Fruit fly (Drosophila melanogaster): ENCODE measurements around the gene CG11779.

CG11779 gene

DNA sequence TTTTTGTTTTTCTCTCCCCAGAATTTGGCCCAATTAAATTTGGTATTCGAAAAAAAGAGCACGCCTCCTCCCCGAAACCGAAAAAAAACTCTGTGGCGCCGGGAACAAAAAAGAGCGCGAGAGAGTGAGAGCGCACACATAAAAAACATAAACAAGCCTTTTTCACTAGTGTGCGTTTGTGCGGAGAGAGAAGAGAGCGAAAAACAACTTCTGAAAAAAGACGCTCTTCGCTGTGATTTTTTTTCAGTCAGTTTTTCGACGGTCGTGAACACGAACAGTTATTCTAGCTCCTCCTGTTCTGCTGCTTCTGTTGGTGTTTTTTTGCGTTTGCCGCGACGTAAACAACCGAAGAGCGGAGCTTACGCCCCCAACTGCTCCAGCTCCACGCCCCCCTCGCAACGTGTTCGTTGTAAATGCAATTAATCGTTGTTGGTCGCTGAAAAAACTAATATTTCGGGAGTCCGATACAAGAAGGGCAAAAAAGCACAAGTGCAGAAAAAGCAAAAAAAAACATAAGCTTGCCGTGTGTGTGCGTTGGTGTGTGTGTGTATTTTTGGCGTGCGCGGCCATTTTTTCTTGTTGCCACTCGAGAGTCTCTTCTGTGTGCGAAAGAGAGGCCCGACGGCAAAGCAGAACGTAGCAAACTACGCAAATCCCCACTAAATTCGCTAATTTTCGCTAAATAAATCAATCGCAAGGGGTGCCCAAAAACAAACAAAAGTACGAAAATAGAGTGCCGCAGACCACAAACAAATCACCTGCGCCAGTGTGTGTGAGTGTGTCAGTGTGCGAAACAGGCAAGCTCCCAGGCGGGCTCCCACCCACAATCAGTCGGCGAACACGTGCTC, 4.5 kb upstream of the CG11779 start, which contains the start of gene sqz:
TSS of gene sqz (plus strand) at position 240 of the 848 bp plus-strand sequence.
- no peak for TF ChIP-seq EcR (GFP tag; optimal IDR thresholded peaks at IDR 0.05)
- TF ChIP-seq CG8478 (optimal IDR thresholded peaks at IDR 0.05), result no peak
- TF ChIP-seq Dll (optimal IDR thresholded peaks at IDR 0.05), result peak; percentile 93

DNA sequence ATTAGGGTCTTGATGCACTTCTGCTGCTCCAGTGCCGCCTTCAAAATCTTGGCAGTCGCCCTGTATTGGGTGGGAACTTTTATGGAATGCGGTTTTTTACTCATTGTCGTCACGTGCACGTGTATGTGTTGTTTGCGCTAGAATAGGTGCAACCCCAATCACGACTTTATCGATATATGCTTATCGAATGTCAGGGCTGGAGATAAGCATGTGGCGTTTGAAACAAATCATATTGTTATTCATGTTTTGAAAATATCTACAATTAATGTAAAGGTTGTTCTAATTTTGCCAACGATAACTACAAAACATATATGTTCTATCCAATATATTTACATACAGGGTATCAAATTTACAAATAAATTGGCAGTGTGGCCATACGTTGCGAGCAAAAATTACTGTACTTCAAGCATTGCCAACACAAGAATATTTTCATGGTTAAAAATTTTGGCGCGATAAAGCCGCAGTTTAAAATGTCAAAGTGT, 2.5 kb upstream of the CG11779 start, which contains the start of the genes CG42359 and Nsun5:
TSS of gene CG42359 (minus strand) at position 166 of the 482 bp plus-strand sequence.
TSS of gene Nsun5 (minus strand) at position 166 of the 482 bp plus-strand sequence.
- TF ChIP-seq usp (GFP tag; optimal IDR thresholded peaks at IDR 0.05), result no peak
- TF ChIP-seq EcR (GFP tag; optimal IDR thresholded peaks at IDR 0.05), result no peak
- TF ChIP-seq psq (optimal IDR thresholded peaks at IDR 0.05), result no peak
- no peak for TF ChIP-seq Dll (optimal IDR thresholded peaks at IDR 0.05)
- no peak for TF ChIP-seq CG8478 (optimal IDR thresholded peaks at IDR 0.05)
- peak; percentile 60 for TF ChIP-seq pan (optimal IDR thresholded peaks at IDR 0.05)

DNA sequence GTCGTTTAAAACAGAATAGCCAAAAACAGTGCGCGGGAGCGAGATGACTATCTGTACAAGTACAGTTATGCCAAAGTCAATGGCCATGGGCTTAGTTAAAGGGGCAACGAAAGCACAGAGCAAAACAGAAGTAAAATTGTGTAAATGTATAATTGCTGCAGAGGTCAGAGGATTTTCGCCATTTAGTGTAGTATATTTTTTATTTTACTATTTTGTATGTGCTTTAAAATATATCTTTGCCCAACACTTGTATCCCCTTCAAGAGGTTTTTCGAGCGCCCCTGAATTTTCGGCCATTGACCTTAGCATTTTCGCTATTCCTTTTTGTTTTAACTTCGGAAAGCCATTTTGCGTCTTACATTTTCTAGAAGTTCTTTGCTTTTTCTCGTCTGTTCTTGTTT, 1.7 kb downstream of the CG11779 start:
- TF ChIP-seq psq (optimal IDR thresholded peaks at IDR 0.05) (no peak), EcR (GFP tag; optimal IDR thresholded peaks at IDR 0.05) (no peak), Dll (optimal IDR thresholded peaks at IDR 0.05) (no peak), CG8478 (optimal IDR thresholded peaks at IDR 0.05) (no peak), usp (GFP tag; optimal IDR thresholded peaks at IDR 0.05) (no peak), pan (optimal IDR thresholded peaks at IDR 0.05) (no peak)

DNA sequence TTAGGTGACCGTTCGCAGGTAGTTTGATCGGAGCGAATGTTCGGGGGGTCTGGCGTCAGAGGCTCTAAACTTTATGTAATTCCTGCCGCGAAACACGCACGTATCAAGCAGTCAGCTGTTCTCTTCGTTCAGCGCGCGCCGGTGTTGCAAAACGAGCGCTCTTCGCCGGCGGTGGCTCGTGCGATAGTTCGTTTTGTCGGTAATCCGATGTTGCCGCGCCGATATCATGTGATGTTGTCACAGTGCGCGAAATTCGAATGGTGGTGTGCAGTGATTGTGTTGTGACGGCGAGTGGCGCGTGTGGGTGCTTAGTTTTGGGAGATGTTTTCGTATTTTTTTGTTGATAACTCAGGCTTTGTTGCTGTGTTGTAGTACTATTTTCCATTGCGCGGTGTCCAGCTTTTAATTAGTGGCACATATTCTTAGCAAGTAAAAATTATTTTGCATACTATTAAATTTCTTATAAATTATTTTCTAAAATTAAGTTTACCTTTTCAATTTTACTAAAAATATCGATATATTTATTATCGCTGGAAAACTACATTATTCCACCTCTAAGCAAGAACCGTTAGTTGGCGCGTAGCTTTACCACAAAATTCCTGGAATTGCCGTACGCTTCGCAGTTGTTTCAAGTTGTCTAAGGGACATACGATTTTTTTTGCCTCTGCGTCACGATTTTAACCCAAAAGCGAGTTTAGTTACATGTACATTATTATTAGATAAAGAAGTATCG, 2.8 kb downstream of the CG11779 start, which contains the start of gene nanos:
TSS of gene nanos (plus strand) at position 569 of the 733 bp plus-strand sequence.
- no peak for TF ChIP-seq CG8478 (optimal IDR thresholded peaks at IDR 0.05)
- no peak for TF ChIP-seq pan (optimal IDR thresholded peaks at IDR 0.05)
- no peak for TF ChIP-seq usp (GFP tag; optimal IDR thresholded peaks at IDR 0.05)
- TF ChIP-seq Dll (optimal IDR thresholded peaks at IDR 0.05), result no peak
- TF ChIP-seq EcR (GFP tag; optimal IDR thresholded peaks at IDR 0.05), result no peak
- TF ChIP-seq psq (optimal IDR thresholded peaks at IDR 0.05), result no peak

DNA sequence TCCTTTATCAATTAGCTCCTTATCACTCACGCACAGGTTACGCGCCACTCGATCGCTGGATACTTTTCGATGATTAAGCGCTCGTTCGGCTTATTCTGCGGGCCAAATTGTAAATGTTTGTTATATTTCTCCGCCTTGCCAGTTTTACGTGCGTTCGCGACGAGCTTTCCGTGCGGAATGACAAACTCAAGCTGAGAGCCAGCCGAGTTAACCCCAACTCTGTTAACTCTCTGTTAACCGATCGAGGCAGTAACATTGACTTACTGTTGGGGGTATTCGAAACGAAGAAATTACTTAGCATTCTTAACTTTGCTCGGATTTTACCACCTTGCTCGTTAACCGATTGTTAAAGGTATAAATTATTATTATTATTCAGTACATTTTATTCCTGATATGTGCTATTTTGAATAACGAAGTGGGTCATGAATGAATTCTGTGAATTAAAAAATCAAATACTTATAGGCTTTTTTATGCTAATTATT, 6.1 kb downstream of the CG11779 start, which contains the start of gene CG5835:
TSS of gene CG5835 (minus strand) at position 185 of the 482 bp plus-strand sequence.
- TF ChIP-seq psq (optimal IDR thresholded peaks at IDR 0.05) (no peak), EcR (GFP tag; optimal IDR thresholded peaks at IDR 0.05) (no peak), CG8478 (optimal IDR thresholded peaks at IDR 0.05) (no peak), pan (optimal IDR thresholded peaks at IDR 0.05) (no peak), Dll (optimal IDR thresholded peaks at IDR 0.05) (no peak), usp (GFP tag; optimal IDR thresholded peaks at IDR 0.05) (no peak)

DNA sequence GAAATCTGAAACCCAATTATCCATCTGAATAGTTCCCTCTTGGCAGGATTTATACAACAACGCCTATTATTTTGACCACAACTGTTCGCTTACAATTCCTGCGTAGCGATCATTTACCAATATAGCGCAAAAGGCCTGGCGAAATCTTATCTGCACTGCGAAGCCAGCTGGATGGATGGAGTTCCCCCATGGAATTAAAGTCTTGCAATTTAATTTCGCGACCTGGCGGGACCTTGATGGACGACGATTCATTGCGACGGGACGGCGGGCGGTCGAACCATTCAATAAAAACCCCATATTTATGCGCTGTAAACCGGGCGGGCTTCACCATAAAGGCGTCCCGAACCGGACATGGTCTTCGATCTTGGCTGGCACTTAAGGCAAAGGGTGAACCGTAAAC, 6.8 kb downstream of the CG11779 start:
- TF ChIP-seq psq (optimal IDR thresholded peaks at IDR 0.05) (no peak), EcR (GFP tag; optimal IDR thresholded peaks at IDR 0.05) (no peak), CG8478 (optimal IDR thresholded peaks at IDR 0.05) (no peak), usp (GFP tag; optimal IDR thresholded peaks at IDR 0.05) (no peak), Dll (optimal IDR thresholded peaks at IDR 0.05) (no peak), pan (optimal IDR thresholded peaks at IDR 0.05) (no peak)

DNA sequence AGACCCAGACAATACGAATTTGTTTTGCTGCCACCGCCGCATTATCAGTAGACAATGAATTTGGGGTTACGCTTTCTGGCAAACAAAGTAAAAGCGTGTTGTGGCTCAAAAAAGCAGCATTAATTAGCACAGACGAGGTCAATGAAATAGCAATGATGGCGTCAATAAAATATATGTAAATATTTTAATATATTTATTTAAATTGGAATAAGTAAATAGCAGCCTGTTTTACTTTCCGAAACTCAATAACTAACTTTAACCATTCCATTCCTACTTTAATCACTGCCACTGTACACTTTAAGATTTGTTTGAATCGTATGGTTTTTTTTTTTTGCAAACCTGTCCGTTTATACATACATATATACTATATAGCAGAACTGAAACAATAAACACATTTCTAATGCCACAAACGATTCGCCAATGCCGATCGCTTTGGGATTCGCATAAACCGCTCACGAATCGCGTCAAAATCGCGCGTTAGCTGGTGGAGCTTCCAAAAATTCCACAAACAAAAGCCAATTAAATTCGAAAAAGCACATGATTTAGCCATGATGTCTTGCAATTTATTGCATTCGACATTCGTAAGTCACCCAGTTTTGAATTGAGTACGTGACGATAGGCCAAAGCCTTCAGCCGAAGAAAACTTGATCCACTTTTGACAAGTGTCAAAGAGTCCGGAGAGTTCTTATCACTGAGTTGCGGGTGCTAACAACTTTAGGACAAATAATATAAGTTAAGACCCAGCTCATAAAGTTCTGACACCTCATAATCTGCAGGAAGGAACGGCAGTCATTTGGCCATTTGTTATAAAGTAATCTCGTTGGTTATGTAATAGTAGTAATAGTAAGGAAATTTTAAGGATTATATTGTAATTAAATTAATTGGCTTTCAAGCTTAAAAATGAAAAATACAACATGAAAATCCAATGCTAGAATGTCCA, 7.6 kb downstream of the CG11779 start:
- TF ChIP-seq Dll (optimal IDR thresholded peaks at IDR 0.05) (no peak), pan (optimal IDR thresholded peaks at IDR 0.05) (no peak), usp (GFP tag; optimal IDR thresholded peaks at IDR 0.05) (no peak), EcR (GFP tag; optimal IDR thresholded peaks at IDR 0.05) (no peak), psq (optimal IDR thresholded peaks at IDR 0.05) (no peak), CG8478 (optimal IDR thresholded peaks at IDR 0.05) (no peak)

DNA sequence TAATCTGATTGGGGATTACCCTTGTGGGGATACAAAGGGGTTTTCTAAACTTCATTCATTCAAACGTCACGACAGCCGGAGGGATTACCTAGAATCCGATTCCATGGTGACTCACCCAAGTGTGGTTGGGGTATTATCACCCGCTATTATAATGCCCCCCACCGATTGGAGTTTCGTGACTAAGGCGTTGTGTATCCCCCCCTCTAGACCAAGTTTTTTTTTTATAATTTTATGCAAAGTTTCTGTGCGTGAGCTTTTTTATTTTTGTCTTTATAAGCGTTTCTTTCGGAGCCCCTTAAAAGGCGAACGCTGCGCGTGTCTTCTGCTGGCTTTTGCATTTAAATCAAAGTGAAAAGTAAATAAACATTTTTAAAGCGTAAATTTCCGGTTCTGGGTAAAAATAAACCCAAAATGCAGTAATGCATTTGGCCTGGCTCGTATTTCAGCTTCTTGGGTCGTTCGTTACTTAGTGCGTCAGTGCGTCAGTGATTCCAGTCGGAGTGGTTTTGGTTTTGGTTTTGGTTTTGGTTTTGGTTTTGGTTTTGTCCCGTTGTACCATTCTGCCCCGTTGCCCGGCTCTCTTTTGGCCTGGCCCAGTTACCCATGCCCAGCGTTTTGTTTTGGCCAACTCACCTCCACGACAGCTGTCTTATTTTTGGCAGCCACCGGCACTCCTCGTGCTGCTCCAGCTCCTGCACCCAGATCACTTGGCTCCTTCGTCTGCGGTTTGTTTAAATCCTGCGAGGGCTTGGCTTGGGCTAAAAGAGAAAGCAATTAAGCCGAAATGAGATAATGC, 8.6 kb downstream of the CG11779 start:
- TF ChIP-seq Dll (optimal IDR thresholded peaks at IDR 0.05) (no peak), EcR (GFP tag; optimal IDR thresholded peaks at IDR 0.05) (no peak), usp (GFP tag; optimal IDR thresholded peaks at IDR 0.05) (no peak), CG8478 (optimal IDR thresholded peaks at IDR 0.05) (no peak), pan (optimal IDR thresholded peaks at IDR 0.05) (no peak)

DNA sequence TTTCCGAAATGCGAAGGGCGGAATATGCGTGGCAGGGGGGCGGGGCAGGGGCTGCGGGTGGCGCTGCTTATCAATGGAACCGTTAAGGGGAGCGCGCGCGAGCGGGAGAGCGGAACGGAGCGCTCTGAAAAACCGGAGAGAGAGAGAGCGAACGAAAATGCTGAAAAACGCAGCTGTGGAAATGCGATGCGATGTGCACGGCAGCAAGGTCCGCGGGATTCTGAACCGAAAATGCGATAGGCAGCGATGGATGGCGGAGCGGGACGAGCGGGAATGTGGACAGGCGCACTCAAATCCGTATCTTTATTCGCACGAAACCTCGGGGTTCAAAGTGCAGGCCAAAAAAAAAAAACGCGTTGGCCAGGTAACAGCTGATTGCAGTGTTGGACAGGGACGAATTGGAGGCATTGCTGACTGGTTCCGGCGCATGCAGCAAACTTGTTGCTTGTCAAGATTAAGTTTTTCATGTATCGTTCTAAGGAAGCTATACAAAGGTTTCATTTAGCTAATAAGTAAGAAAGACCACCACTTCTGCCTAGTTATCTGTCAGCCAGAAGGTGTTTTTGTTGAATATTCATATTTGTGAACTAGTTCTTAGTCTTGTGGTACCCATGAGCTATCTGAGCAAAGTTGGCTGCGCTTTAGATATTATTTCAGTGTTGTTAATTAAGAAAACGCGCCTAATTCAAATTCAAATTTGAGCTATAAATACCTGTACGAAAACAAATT, 12.0 kb downstream of the CG11779 start, which contains the start of gene Ppcs:
TSS of gene Ppcs (minus strand) at position 400 of the 729 bp plus-strand sequence.
- TF ChIP-seq Dll (optimal IDR thresholded peaks at IDR 0.05), result peak; percentile 94
- no peak for TF ChIP-seq EcR (GFP tag; optimal IDR thresholded peaks at IDR 0.05)

DNA sequence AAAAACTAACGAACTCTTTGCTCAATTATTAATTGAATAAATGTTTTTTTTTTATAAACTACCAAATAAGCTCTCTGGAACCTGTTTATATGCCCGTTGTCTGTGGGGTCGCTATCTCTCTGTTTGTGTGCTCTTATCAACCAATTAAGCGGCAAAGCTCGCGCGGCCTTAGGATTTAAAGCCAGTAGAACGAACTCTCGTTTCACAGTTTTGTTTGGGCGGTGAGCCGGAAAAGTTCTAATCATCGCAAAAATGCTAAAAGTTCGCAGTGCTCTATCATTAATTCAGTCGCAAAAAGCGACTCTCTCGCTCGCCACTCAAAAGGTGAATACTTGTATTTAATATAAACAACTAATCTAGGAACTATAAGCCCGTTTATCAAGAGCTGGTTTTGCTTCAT, 24.7 kb downstream of the CG11779 start, which contains the start of gene Cyp12a4:
TSS of gene Cyp12a4 (plus strand) at position 202 of the 400 bp plus-strand sequence.
- no peak for TF ChIP-seq Dll (optimal IDR thresholded peaks at IDR 0.05)
- no peak for TF ChIP-seq psq (optimal IDR thresholded peaks at IDR 0.05)
- TF ChIP-seq EcR (GFP tag; optimal IDR thresholded peaks at IDR 0.05), result no peak
- TF ChIP-seq CG8478 (optimal IDR thresholded peaks at IDR 0.05), result no peak
- no peak for TF ChIP-seq pan (optimal IDR thresholded peaks at IDR 0.05)
- no peak for TF ChIP-seq usp (GFP tag; optimal IDR thresholded peaks at IDR 0.05)

All from whole organism.